Worm (Caenorhabditis elegans) whole organism, L4 larva: Measurements from ENCODE around the gene srg-45.

Source experiments
- F10B5.3 ChIP-seq: sonication (generic microtip); optimal IDR thresholded peaks from 2 replicates; lab custom pipeline; 2016; ENCODE audit warnings: mild to moderate bottlenecking, missing genetic modification characterization, missing compliant biosample characterization
- F26F4.8 ChIP-seq: fragments of 200-800 bp; sonication (Bioruptor generic); conservative IDR thresholded peaks from 2 replicates; pipeline ENCODE4 v1.3.6; 2022; ENCODE audit warnings: missing genetic modification characterization, missing compliant biosample characterization
- F49E8.2 ChIP-seq: sonication (generic microtip); optimal IDR thresholded peaks from 2 replicates; lab custom pipeline; 2016; ENCODE audit warnings: missing compliant biosample characterization, mild to moderate bottlenecking, missing genetic modification characterization, borderline replicate concordance
- R02D3.7 ChIP-seq: fragments of 150-350 bp; sonication (generic microtip); optimal IDR thresholded peaks from 3 replicates; lab custom pipeline; 2014; ENCODE audit warnings: missing biosample characterization, missing genetic modification characterization
- T20F7.1 ChIP-seq: fragments of 200-800 bp; sonication (Bioruptor generic); optimal IDR thresholded peaks from 2 replicates; lab custom pipeline; 2018; ENCODE audit warnings: mild to moderate bottlenecking, missing genetic modification characterization, missing compliant biosample characterization
- Y48G9A.11 ChIP-seq: fragments of 200-800 bp; sonication (Bioruptor generic); IDR thresholded peaks from 2 replicates; pipeline ENCODE4 v1.3.6; 2022; ENCODE audit warnings: missing genetic modification reagents, missing genetic modification characterization, missing compliant biosample characterization
- Y5F2A.4 ChIP-seq: fragments of 200-800 bp; sonication (Bioruptor generic); optimal IDR thresholded peaks from 2 replicates; lab custom pipeline; 2018; ENCODE audit warnings: mild to moderate bottlenecking, missing genetic modification characterization, missing compliant biosample characterization
- Y75B8A.6 ChIP-seq: fragments of 200-800 bp; sonication (Bioruptor generic); IDR thresholded peaks from 2 replicates; pipeline ENCODE4 v1.3.6; 2022; ENCODE audit warnings: missing genetic modification reagents, missing genetic modification characterization, missing compliant biosample characterization
- ZK337.2 ChIP-seq: fragments of 200-800 bp; sonication (Bioruptor generic); IDR thresholded peaks from 2 replicates; pipeline ENCODE4 v1.3.6; 2022; ENCODE audit warnings: missing genetic modification reagents, missing genetic modification characterization, missing compliant biosample characterization
- aha-1 ChIP-seq: fragments of 150-350 bp; peaks from one replicate; lab custom pipeline; 2014; ENCODE audit warnings: missing biosample characterization, missing genetic modification characterization
- ama-1 ChIP-seq: fragments of 150-350 bp; optimal IDR thresholded peaks from 2 replicates; lab custom pipeline; 2014; ENCODE audit warnings: inconsistent platforms, mixed read lengths
- arid-1 ChIP-seq: fragments of 200-800 bp; sonication (Bioruptor generic); conservative IDR thresholded peaks from 2 replicates; pipeline ENCODE4 v1.3.6; 2022; ENCODE audit warnings: missing genetic modification reagents, missing genetic modification characterization, missing compliant biosample characterization
- attf-4 ChIP-seq: sonication (generic microtip); optimal IDR thresholded peaks from 3 replicates; lab custom pipeline; 2017; ENCODE audit warnings: missing biosample characterization, missing genetic modification characterization
- ceh-20 ChIP-seq: fragments of 200-800 bp; sonication (Bioruptor generic); IDR thresholded peaks from 2 replicates; pipeline ENCODE4 v1.3.6; 2022; ENCODE audit warnings: missing genetic modification reagents, missing genetic modification characterization, missing compliant biosample characterization
- ces-1 ChIP-seq: fragments of 150-350 bp; sonication (generic microtip); optimal IDR thresholded peaks from 4 replicates; lab custom pipeline; 2014; ENCODE audit warnings: missing biosample characterization, missing genetic modification reagents, missing genetic modification characterization
- ctbp-1 ChIP-seq: fragments of 200-800 bp; sonication (Bioruptor generic); IDR thresholded peaks from 2 replicates; pipeline ENCODE4 v1.3.6; 2022; ENCODE audit warnings: missing genetic modification reagents, missing genetic modification characterization, missing compliant biosample characterization
- daf-19 ChIP-seq: fragments of 200-800 bp; sonication (Bioruptor generic); conservative IDR thresholded peaks from 2 replicates; pipeline ENCODE4 v1.3.6; 2022; ENCODE audit warnings: missing genetic modification characterization, missing compliant biosample characterization
- daf-8 ChIP-seq: fragments of 200-800 bp; sonication (Bioruptor generic); IDR thresholded peaks from 2 replicates; pipeline ENCODE4 v1.3.6; 2022; ENCODE audit warnings: missing genetic modification characterization, missing compliant biosample characterization
- dmd-6 ChIP-seq: fragments of 200-800 bp; sonication (Bioruptor generic); IDR thresholded peaks from 2 replicates; pipeline ENCODE4 v1.3.6; 2022; ENCODE audit warnings: missing genetic modification reagents, missing genetic modification characterization, missing compliant biosample characterization
- dmd-9 ChIP-seq: fragments of 200-800 bp; sonication (Bioruptor generic); IDR thresholded peaks from 2 replicates; pipeline ENCODE4 v1.3.6; 2022; ENCODE audit warnings: missing genetic modification reagents, missing genetic modification characterization, missing compliant biosample characterization
- dpl-1 ChIP-seq: fragments of 150-350 bp; optimal IDR thresholded peaks from 2 replicates; lab custom pipeline; 2014; ENCODE audit warnings: missing biosample characterization, missing genetic modification reagents, missing genetic modification characterization
- dve-1 ChIP-seq: sonication (generic microtip); optimal IDR thresholded peaks from 2 replicates; lab custom pipeline; 2017; ENCODE audit warnings: antibody characterized with exemption, mild to moderate bottlenecking, missing genetic modification characterization, missing compliant biosample characterization; ENCODE audit not compliant: insufficient read depth
- egl-27 ChIP-seq: sonication (generic microtip); optimal IDR thresholded peaks from 3 replicates; lab custom pipeline; 2017; ENCODE audit warnings: missing biosample characterization, missing genetic modification reagents, missing genetic modification characterization
- egl-43 ChIP-seq: fragments of 200-800 bp; sonication (Bioruptor generic); IDR thresholded peaks from 2 replicates; pipeline ENCODE4 v1.3.6; 2022; ENCODE audit warnings: missing genetic modification reagents, missing genetic modification characterization, missing compliant biosample characterization
- fkh-10 ChIP-seq: fragments of 150-350 bp; optimal IDR thresholded peaks from 2 replicates; lab custom pipeline; 2014; ENCODE audit warnings: missing biosample characterization, missing genetic modification reagents, missing genetic modification characterization
- fos-1 ChIP-seq: fragments of 150-350 bp; optimal IDR thresholded peaks from 2 replicates; lab custom pipeline; 2014; ENCODE audit warnings: missing biosample characterization, missing genetic modification characterization
- hlh-30 ChIP-seq: sonication (generic microtip); optimal IDR thresholded peaks from 2 replicates; lab custom pipeline; 2017; ENCODE audit warnings: antibody characterized with exemption, mild to moderate bottlenecking, missing genetic modification characterization, missing compliant biosample characterization; ENCODE audit not compliant: insufficient read depth
- jun-1 ChIP-seq: fragments of 150-350 bp; optimal IDR thresholded peaks from 2 replicates; lab custom pipeline; 2014; ENCODE audit warnings: missing biosample characterization, missing genetic modification reagents, missing genetic modification characterization
- lin-1 ChIP-seq: fragments of 200-800 bp; sonication (Bioruptor generic); IDR thresholded peaks from 2 replicates; pipeline ENCODE4 v1.3.6; 2022; ENCODE audit warnings: missing genetic modification reagents, missing genetic modification characterization, missing compliant biosample characterization
- lin-13 ChIP-seq: fragments of 150-350 bp; optimal IDR thresholded peaks from 2 replicates; lab custom pipeline; 2014; ENCODE audit warnings: missing biosample characterization, missing genetic modification reagents, missing genetic modification characterization
- lin-38 ChIP-seq: fragments of 200-800 bp; sonication (Bioruptor generic); IDR thresholded peaks from 2 replicates; pipeline ENCODE4 v1.3.6; 2022; ENCODE audit warnings: missing genetic modification reagents, missing genetic modification characterization, missing compliant biosample characterization
- lir-3 ChIP-seq: sonication (generic microtip); optimal IDR thresholded peaks from 2 replicates; lab custom pipeline; 2016; ENCODE audit warnings: mild to moderate bottlenecking, missing genetic modification characterization, missing compliant biosample characterization
- madf-9 ChIP-seq: fragments of 200-800 bp; sonication (Bioruptor generic); conservative IDR thresholded peaks from 2 replicates; pipeline ENCODE4 v1.3.6; 2022; ENCODE audit warnings: missing genetic modification reagents, missing genetic modification characterization, missing compliant biosample characterization
- mdl-1 ChIP-seq, 2 experiments: fragments of 150-350 bp in 1 of 2; sonication (generic microtip) in 1 of 2; optimal IDR thresholded peaks; 2 replicates each; lab custom pipeline; 2014 to 2017; ENCODE audit warnings: missing biosample characterization in 2 of 2, missing genetic modification characterization in 2 of 2
- mxl-2 ChIP-seq: fragments of 200-800 bp; sonication (Bioruptor generic); conservative IDR thresholded peaks from 2 replicates; pipeline ENCODE4 v1.3.6; 2022; ENCODE audit warnings: missing genetic modification reagents, missing genetic modification characterization, missing compliant biosample characterization
- mxl-3 ChIP-seq: fragments of 200-800 bp; sonication (Bioruptor generic); optimal IDR thresholded peaks from 2 replicates; lab custom pipeline; 2018; ENCODE audit warnings: mild to moderate bottlenecking, missing genetic modification characterization, missing compliant biosample characterization
- nhr-10 ChIP-seq: fragments of 150-350 bp; optimal IDR thresholded peaks from 2 replicates; lab custom pipeline; 2014; ENCODE audit warnings: missing biosample characterization, missing genetic modification characterization
- nhr-237 ChIP-seq: sonication (generic microtip); optimal IDR thresholded peaks from 2 replicates; lab custom pipeline; 2017; ENCODE audit warnings: missing biosample characterization, missing genetic modification characterization
- set-16 ChIP-seq: fragments of 200-800 bp; sonication (Bioruptor generic); IDR thresholded peaks from 2 replicates; pipeline ENCODE4 v1.3.6; 2022; ENCODE audit warnings: missing genetic modification reagents, missing genetic modification characterization, missing compliant biosample characterization
- tra-1 ChIP-seq: fragments of 200-800 bp; sonication (Bioruptor generic); IDR thresholded peaks from 2 replicates; pipeline ENCODE4 v1.3.6; 2022; ENCODE audit warnings: missing genetic modification reagents, missing genetic modification characterization, missing compliant biosample characterization
- unc-39 ChIP-seq: sonication (generic microtip); optimal IDR thresholded peaks from 2 replicates; lab custom pipeline; 2017; ENCODE audit warnings: missing biosample characterization, missing genetic modification characterization
- unc-62 ChIP-seq, 3 experiments: fragments of 150-350 bp in 1 of 3; sonication (generic microtip); optimal IDR thresholded peaks in 2 of 3; peaks in 1 of 3; 1 replicate in 1 of 3; 2 replicates in 2 of 3; lab custom pipeline; 2014 to 2017; ENCODE audit warnings: missing biosample characterization in 3 of 3, missing genetic modification characterization in 3 of 3, missing genetic modification reagents in 3 of 3, missing genotype in 1 of 3
- zag-1 ChIP-seq: fragments of 150-350 bp; optimal IDR thresholded peaks from 2 replicates; lab custom pipeline; 2014; ENCODE audit warnings: missing biosample characterization, missing genetic modification characterization
- zfp-2 ChIP-seq: sonication (generic microtip); optimal IDR thresholded peaks from 2 replicates; lab custom pipeline; 2016; ENCODE audit warnings: mild to moderate bottlenecking, missing genetic modification characterization, missing compliant biosample characterization
- zip-11 ChIP-seq: fragments of 200-800 bp; sonication (Bioruptor generic); IDR thresholded peaks from 2 replicates; pipeline ENCODE4 v1.3.6; 2022; ENCODE audit warnings: missing genetic modification characterization, missing compliant biosample characterization
- zip-2 ChIP-seq: fragments of 150-350 bp; optimal IDR thresholded peaks from 2 replicates; lab custom pipeline; 2014; ENCODE audit warnings: missing biosample characterization, missing genetic modification characterization
- ztf-11 ChIP-seq: fragments of 150-350 bp; optimal IDR thresholded peaks from 2 replicates; lab custom pipeline; 2014; ENCODE audit warnings: missing biosample characterization, missing genetic modification characterization
- ztf-7 ChIP-seq: fragments of 150-350 bp; optimal IDR thresholded peaks from 2 replicates; lab custom pipeline; 2014; ENCODE audit warnings: missing biosample characterization, missing genetic modification characterization

The srg-45 gene

DNA sequence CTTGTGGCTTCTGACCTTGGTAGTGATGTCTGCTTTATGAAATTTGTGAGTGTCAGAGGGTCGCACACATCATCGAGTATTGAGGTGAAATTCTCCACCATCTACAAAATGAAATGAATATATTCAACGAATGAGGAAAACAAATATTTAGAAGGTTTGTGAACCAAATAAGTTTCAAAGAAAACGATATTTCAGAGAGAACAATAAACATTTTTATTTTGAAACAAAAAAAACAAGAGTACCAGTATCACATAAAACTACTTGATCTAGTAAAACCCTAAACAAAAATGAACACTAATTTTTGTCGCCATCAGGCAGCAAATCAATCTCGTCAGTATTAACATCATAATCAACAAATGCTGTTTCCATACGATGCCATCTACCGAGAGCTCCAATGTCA, 9.8 kb downstream of the srg-45 start, which contains the start of gene R04F11.3:
Gene R04F11.3, minus strand, starts transcription at position 101 of the 400 bp plus-strand sequence.
- TF ChIP-seq hlh-30 (tag; lab: Kevin White, UChicago) (no peak), ces-1 (no peak), ZK337.2 (GFP tag; lab: Robert Waterston, UW) (no peak), unc-62 (GFP tag; optimal IDR thresholded peaks at IDR 0.05 in 1 of 2; lab: Kevin White, UChicago) (no peak), unc-62 (tag; optimal IDR thresholded peaks at IDR 0.05; lab: Kevin White, UChicago) (no peak), F26F4.8 (no peak), ztf-11 (no peak), zip-2 (no peak), tra-1 (GFP tag; lab: Robert Waterston, UW) (no peak), egl-43 (GFP tag; lab: Robert Waterston, UW) (no peak), dpl-1 (GFP tag; lab: Kevin White, UChicago) (no peak), Y5F2A.4 (GFP tag; lab: Kevin White, UChicago) (no peak), madf-9 (GFP tag; lab: Robert Waterston, UW) (no peak), fos-1 (tag; lab: Kevin White, UChicago) (no peak), lin-1 (GFP tag; lab: Robert Waterston, UW) (no peak)

DNA sequence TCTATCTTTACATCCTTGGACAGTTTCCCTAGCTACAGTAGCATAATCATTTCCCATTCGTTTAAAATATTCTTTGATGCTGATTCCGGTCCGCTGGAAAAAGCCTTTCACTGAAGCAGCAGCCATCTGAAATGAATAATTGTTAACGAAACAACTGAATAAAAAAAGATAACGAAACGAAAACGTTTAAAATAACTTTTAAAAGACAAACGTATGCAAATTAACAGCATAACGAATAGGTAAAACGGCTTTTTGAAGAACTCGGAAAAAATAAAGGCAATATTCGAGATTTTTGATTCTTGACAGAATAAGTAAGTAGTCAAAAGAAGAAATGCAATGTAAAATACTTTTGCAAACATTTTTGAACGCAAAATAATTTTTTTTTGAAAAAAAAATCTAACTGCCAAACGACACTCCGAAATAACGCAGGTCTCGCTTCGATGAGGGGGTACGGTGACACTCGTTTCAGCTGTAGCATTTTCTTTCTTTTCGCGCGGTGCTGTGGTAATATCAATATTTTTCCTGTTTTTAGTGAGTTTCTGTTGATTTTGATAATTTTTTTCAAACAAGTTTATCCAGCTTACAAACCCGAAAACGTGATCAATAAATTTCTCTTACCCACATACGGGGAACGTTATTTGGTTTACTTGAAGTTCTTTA, 10.7 kb downstream of the srg-45 start, which contains the start of the genes R04F11.5 and R04F11.2:
Gene R04F11.5, minus strand, starts transcription at position 126 of the 660 bp plus-strand sequence.
Gene R04F11.2, plus strand, starts transcription at position 488 of the 660 bp plus-strand sequence.
- TF ChIP-seq mxl-2 (GFP tag; lab: Robert Waterston, UW), result no peak
- no peak; the same call in 1 of the 2 replicates for TF ChIP-seq dmd-6 (GFP tag; lab: Robert Waterston, UW)
- no peak for TF ChIP-seq set-16
- TF ChIP-seq ama-1 (lab: Kevin White, UChicago), result peak; percentile 40
- TF ChIP-seq ceh-20 (GFP tag; lab: Robert Waterston, UW), result no peak
- TF ChIP-seq aha-1 (tag; lab: Kevin White, UChicago), result no peak
- peak; percentile 98 for TF ChIP-seq T20F7.1 (GFP tag; lab: Kevin White, UChicago)
- no peak for TF ChIP-seq lin-1 (GFP tag; lab: Robert Waterston, UW)
- TF ChIP-seq unc-39, result no peak
- TF ChIP-seq nhr-237 (tag; lab: Kevin White, UChicago), result no peak
- no peak for TF ChIP-seq lir-3 (tag; lab: Kevin White, UChicago)
- TF ChIP-seq zip-11 (GFP tag; lab: Robert Waterston, UW), result no peak
- peak; percentile 19 for TF ChIP-seq ztf-7 (tag; lab: Kevin White, UChicago)
- no peak for TF ChIP-seq fos-1 (tag; lab: Kevin White, UChicago)
- TF ChIP-seq dve-1, result peak; percentile 81
- no peak for TF ChIP-seq madf-9 (GFP tag; lab: Robert Waterston, UW)
- no peak for TF ChIP-seq tra-1 (GFP tag; lab: Robert Waterston, UW)
- TF ChIP-seq daf-8 (GFP tag; lab: Robert Waterston, UW), result no peak
- no peak for TF ChIP-seq mdl-1 (tag; optimal IDR thresholded peaks at IDR 0.05; lab: Kevin White, UChicago)
- no peak for TF ChIP-seq dmd-9
- TF ChIP-seq Y48G9A.11 (GFP tag; lab: Robert Waterston, UW), result peak; percentile 100
- no peak for TF ChIP-seq zfp-2 (tag; lab: Kevin White, UChicago)
- TF ChIP-seq egl-27 (tag; lab: Kevin White, UChicago), result no peak
- no peak for TF ChIP-seq attf-4 (tag; lab: Kevin White, UChicago)
- no peak for TF ChIP-seq lin-13
- TF ChIP-seq arid-1 (GFP tag; lab: Robert Waterston, UW), result 0 out of 2 replicates have a peak, but pooled peaks have one; percentile 34
- TF ChIP-seq jun-1 (tag; lab: Kevin White, UChicago), result no peak
- TF ChIP-seq ZK337.2 (GFP tag; lab: Robert Waterston, UW), result no peak
- no peak for TF ChIP-seq zag-1 (tag; lab: Kevin White, UChicago)
- TF ChIP-seq F10B5.3 (tag; lab: Kevin White, UChicago), result no peak
- no peak for TF ChIP-seq nhr-10 (tag; lab: Kevin White, UChicago)
- TF ChIP-seq Y5F2A.4 (GFP tag; lab: Kevin White, UChicago), result no peak
- TF ChIP-seq daf-19 (GFP tag; lab: Robert Waterston, UW), result no peak
- peak; percentile 67 for TF ChIP-seq hlh-30 (tag; lab: Kevin White, UChicago)
- no peak for TF ChIP-seq Y75B8A.6 (GFP tag; lab: Robert Waterston, UW)
- TF ChIP-seq mxl-3 (GFP tag; lab: Kevin White, UChicago), result no peak
- peak; percentile 70 for TF ChIP-seq lin-38
- TF ChIP-seq F49E8.2 (tag; lab: Kevin White, UChicago), result no peak
- TF ChIP-seq ctbp-1 (GFP tag; lab: Robert Waterston, UW), result no peak
- peak; percentile 28 for TF ChIP-seq fkh-10 (GFP tag; lab: Kevin White, UChicago)
- no peak for TF ChIP-seq R02D3.7 (tag; lab: Kevin White, UChicago)
